Fruit fly (Drosophila melanogaster): ENCODE data around the gene CG16972.

DNA sequence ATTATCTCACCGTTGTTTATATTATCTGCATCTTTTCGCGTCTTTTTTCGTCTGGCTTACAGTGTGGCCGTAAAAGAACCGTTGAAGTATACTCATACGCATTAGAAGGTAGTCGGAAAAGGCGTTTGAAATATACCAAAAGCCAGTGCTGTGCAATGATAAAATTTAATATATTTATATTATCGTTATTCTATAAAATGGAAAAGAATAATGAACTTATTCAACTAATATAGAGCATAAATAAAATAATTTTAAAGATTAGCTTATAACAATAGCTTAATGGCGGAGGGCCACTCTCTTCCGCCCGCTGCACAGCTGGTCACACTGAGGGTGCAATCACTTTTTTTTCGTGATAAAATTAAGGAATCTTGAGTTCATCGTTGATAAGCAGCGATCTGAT is 11.2 kb downstream of the CG16972 start, which contains the start of the genes CG16974 and Edem2:
- no peak for TF ChIP-seq CG12605 (GFP tag; IDR thresholded peaks at IDR 0.05)
- no peak for TF ChIP-seq CG8159 (tag; optimal IDR thresholded peaks at IDR 0.05)
- TF ChIP-seq CG14655 (GFP tag; optimal IDR thresholded peaks at IDR 0.05) = no peak
- TF ChIP-seq fd96Ca (GFP tag; IDR thresholded peaks at IDR 0.05) = peak; percentile 71
- TF ChIP-seq Pif1B (GFP tag; optimal IDR thresholded peaks at IDR 0.05) = no peak
- TF ChIP-seq CG13204 (GFP tag; optimal IDR thresholded peaks at IDR 0.05) = no peak
- peak; percentile 59; the same call in 1 of the 3 replicates for TF ChIP-seq CG4496 (GFP tag; IDR thresholded peaks at IDR 0.05)
- TF ChIP-seq Snoo (tag; optimal IDR thresholded peaks at IDR 0.05) = peak; percentile 53
- no peak for TF ChIP-seq D1 (tag; optimal IDR thresholded peaks at IDR 0.05)
- TF ChIP-seq EcR (GFP tag; optimal IDR thresholded peaks at IDR 0.05) = peak; percentile 28
